Worm (Caenorhabditis elegans) whole organism, young adult: ENCODE measurements around the gene tlk-1.

Source experiments
- F39B2.1 ChIP-seq: fragments of 200-800 bp; sonication (Bioruptor generic); IDR thresholded peaks from 2 replicates; pipeline ENCODE4 v1.3.6; 2022; ENCODE audit warnings: missing genetic modification reagents, missing genetic modification characterization, missing compliant biosample characterization
- T26A5.8 ChIP-seq: sonication (generic microtip); optimal IDR thresholded peaks from 2 replicates; lab custom pipeline; 2016; ENCODE audit warnings: missing genetic modification characterization, missing compliant biosample characterization
- Y79H2A.3 ChIP-seq: fragments of 200-800 bp; sonication (Bioruptor generic); conservative IDR thresholded peaks from 2 replicates; pipeline ENCODE4 v1.3.6; 2022; ENCODE audit warnings: missing genetic modification reagents, missing genetic modification characterization, missing compliant biosample characterization
- Y95B8A.8 ChIP-seq: fragments of 200-800 bp; sonication (Bioruptor generic); IDR thresholded peaks from 2 replicates; pipeline ENCODE4 v1.3.6; 2022; ENCODE audit warnings: missing genetic modification reagents, missing genetic modification characterization, missing compliant biosample characterization
- aptf-3 ChIP-seq: fragments of 200-800 bp; sonication (Bioruptor generic); IDR thresholded peaks from 2 replicates; pipeline ENCODE4 v1.3.6; 2022; ENCODE audit warnings: missing genetic modification characterization, missing compliant biosample characterization
- atf-7 ChIP-seq: sonication (generic microtip); optimal IDR thresholded peaks from 2 replicates; lab custom pipeline; 2017; ENCODE audit warnings: mild to moderate bottlenecking, missing genetic modification characterization, missing compliant biosample characterization
- attf-3 ChIP-seq: fragments of 200-800 bp; sonication (Bioruptor generic); conservative IDR thresholded peaks from 2 replicates; pipeline ENCODE4 v1.3.6; 2022; ENCODE audit warnings: missing genetic modification reagents, missing genetic modification characterization, missing compliant biosample characterization
- cebp-2 ChIP-seq: fragments of 200-800 bp; sonication (Bioruptor generic); IDR thresholded peaks from 2 replicates; pipeline ENCODE4 v1.3.6; 2022; ENCODE audit warnings: missing genetic modification characterization, missing compliant biosample characterization
- ceh-27 ChIP-seq: fragments of 200-800 bp; sonication (Bioruptor generic); optimal IDR thresholded peaks from 2 replicates; lab custom pipeline; 2018; ENCODE audit warnings: mild to moderate bottlenecking, missing genetic modification characterization, moderate library complexity, missing compliant biosample characterization
- ceh-40 ChIP-seq: fragments of 200-800 bp; sonication (Bioruptor generic); IDR thresholded peaks from 2 replicates; pipeline ENCODE4 v1.3.6; 2022; ENCODE audit warnings: missing genetic modification characterization, missing compliant biosample characterization
- ceh-58 ChIP-seq: fragments of 200-800 bp; sonication (Bioruptor generic); IDR thresholded peaks from 2 replicates; pipeline ENCODE4 v1.3.6; 2022; ENCODE audit warnings: missing genetic modification characterization, missing compliant biosample characterization
- dpl-1 ChIP-seq: fragments of 150-350 bp; optimal IDR thresholded peaks from 2 replicates; lab custom pipeline; 2014; ENCODE audit warnings: missing biosample characterization, missing genetic modification reagents, missing genetic modification characterization
- efl-1 ChIP-seq: fragments of 150-350 bp; optimal IDR thresholded peaks from 2 replicates; lab custom pipeline; 2014; ENCODE audit warnings: missing biosample characterization, missing genetic modification reagents, missing genetic modification characterization
- ekl-4 ChIP-seq: fragments of 200-800 bp; sonication (Bioruptor generic); IDR thresholded peaks from 2 replicates; pipeline ENCODE4 v1.3.6; 2022; ENCODE audit warnings: missing genetic modification reagents, missing genetic modification characterization, missing compliant biosample characterization
- fkh-3 ChIP-seq: sonication (generic microtip); optimal IDR thresholded peaks from 2 replicates; lab custom pipeline; 2016; ENCODE audit warnings: mild to moderate bottlenecking, missing genetic modification characterization, missing compliant biosample characterization
- him-1 ChIP-seq: sonication (generic microtip); optimal IDR thresholded peaks from 2 replicates; lab custom pipeline; 2016; ENCODE audit warnings: missing genotype, missing genetic modification reagents, missing genetic modification characterization, missing compliant biosample characterization
- hrde-1 ChIP-seq: sonication (generic microtip); optimal IDR thresholded peaks from 2 replicates; lab custom pipeline; 2016; ENCODE audit warnings: missing genetic modification characterization, mild to moderate bottlenecking, missing compliant biosample characterization, moderate library complexity, missing genotype, missing genetic modification reagents, borderline replicate concordance
- lag-1 ChIP-seq: fragments of 200-800 bp; sonication (Bioruptor generic); IDR thresholded peaks from 2 replicates; pipeline ENCODE4 v1.3.6; 2022; ENCODE audit warnings: missing genetic modification reagents, missing genetic modification characterization, missing compliant biosample characterization
- lin-35 ChIP-seq, 3 experiments: fragments of 150-350 bp in 2 of 3; sonication (generic microtip) in 1 of 3; optimal IDR thresholded peaks; 2 replicates each; lab custom pipeline; 2014 to 2018; ENCODE audit warnings: missing biosample characterization in 3 of 3, missing genetic modification characterization in 3 of 3, missing genetic modification reagents in 3 of 3
- lin-40 ChIP-seq: sonication (generic microtip); optimal IDR thresholded peaks from 2 replicates; lab custom pipeline; 2016; ENCODE audit warnings: missing genetic modification characterization, mild to moderate bottlenecking, missing compliant biosample characterization, missing genotype, missing genetic modification reagents
- madf-6 ChIP-seq: fragments of 200-800 bp; sonication (Bioruptor generic); IDR thresholded peaks from 2 replicates; pipeline ENCODE4 v1.3.6; 2022; ENCODE audit warnings: missing genetic modification reagents, missing genetic modification characterization, missing compliant biosample characterization
- mcd-1 ChIP-seq: fragments of 200-800 bp; sonication (Bioruptor generic); IDR thresholded peaks from 2 replicates; pipeline ENCODE4 v1.3.6; 2022; ENCODE audit warnings: missing genetic modification reagents, missing genetic modification characterization, missing compliant biosample characterization
- mxl-1 ChIP-seq: sonication (generic microtip); optimal IDR thresholded peaks from 2 replicates; lab custom pipeline; 2016; ENCODE audit warnings: missing genetic modification characterization, missing compliant biosample characterization
- rec-8 ChIP-seq, 2 experiments: sonication (generic microtip); optimal IDR thresholded peaks; 2 replicates each; lab custom pipeline; 2016; ENCODE audit warnings: mild to moderate bottlenecking in 2 of 2, missing genetic modification characterization in 2 of 2, missing genetic modification reagents in 2 of 2, missing genotype in 2 of 2, missing biosample characterization in 1 of 2, missing compliant biosample characterization in 1 of 2, moderate library complexity in 1 of 2
- rpc-1 ChIP-seq, 2 experiments: fragments of 150-350 bp in 1 of 2; sonication (generic microtip) in 1 of 2; optimal IDR thresholded peaks; 2 replicates each; lab custom pipeline; 2014 to 2018; ENCODE audit warnings: missing biosample characterization in 1 of 2, missing genetic modification characterization in 1 of 2, missing genetic modification reagents in 1 of 2, missing genotype in 1 of 2
- tlf-1 ChIP-seq: fragments of 200-800 bp; sonication (Bioruptor generic); optimal IDR thresholded peaks from 2 replicates; lab custom pipeline; 2018; ENCODE audit warnings: mild to moderate bottlenecking, missing genetic modification characterization, missing compliant biosample characterization
- unc-62 ChIP-seq: fragments of 150-350 bp; optimal IDR thresholded peaks from 2 replicates; lab custom pipeline; 2014; ENCODE audit warnings: missing biosample characterization, missing genetic modification reagents, missing genetic modification characterization
- xnd-1 ChIP-seq: sonication (generic microtip); optimal IDR thresholded peaks from 2 replicates; lab custom pipeline; 2016; ENCODE audit warnings: missing genotype, missing genetic modification reagents, missing genetic modification characterization, missing compliant biosample characterization
- zfh-2 ChIP-seq: fragments of 200-800 bp; sonication (Bioruptor generic); conservative IDR thresholded peaks from 2 replicates; pipeline ENCODE4 v1.3.6; 2022; ENCODE audit warnings: missing genetic modification reagents, missing genetic modification characterization, missing compliant biosample characterization
- zim-3 ChIP-seq: sonication (generic microtip); optimal IDR thresholded peaks from 2 replicates; lab custom pipeline; 2017; ENCODE audit warnings: mild to moderate bottlenecking, missing genetic modification characterization, moderate library complexity, missing compliant biosample characterization
- ztf-3 ChIP-seq: fragments of 200-800 bp; sonication (Bioruptor generic); optimal IDR thresholded peaks from 2 replicates; lab custom pipeline; 2018; ENCODE audit warnings: mild to moderate bottlenecking, missing genetic modification characterization, missing compliant biosample characterization

Gene tlk-1

DNA sequence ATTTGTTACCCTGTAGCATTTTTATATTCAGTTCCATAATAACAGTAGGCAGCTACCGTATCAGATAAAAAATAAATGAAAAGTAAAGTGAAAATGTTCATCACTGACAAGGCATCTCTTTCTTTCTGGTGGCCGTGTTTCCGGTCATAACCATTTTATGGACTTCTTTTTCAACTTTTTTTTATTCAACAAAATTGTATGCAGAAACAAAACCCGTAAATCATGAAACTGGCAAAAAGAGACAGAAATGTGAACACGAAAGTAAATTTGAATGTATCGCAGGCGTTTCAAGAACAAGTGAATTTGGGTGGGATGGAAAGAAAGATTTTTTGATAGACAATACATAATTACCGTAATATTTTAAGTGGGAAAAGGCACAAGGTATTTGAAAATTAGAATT is 25.4 kb downstream of the tlk-1 start, which contains the start of gene clec-162:
Gene clec-162, minus strand, starts transcription at position 101 of the 400 bp plus-strand sequence.
- no peak for TF ChIP-seq lag-1 (GFP tag; lab: Robert Waterston, UW)
- TF ChIP-seq ekl-4 (GFP tag; lab: Robert Waterston, UW) = no peak

DNA sequence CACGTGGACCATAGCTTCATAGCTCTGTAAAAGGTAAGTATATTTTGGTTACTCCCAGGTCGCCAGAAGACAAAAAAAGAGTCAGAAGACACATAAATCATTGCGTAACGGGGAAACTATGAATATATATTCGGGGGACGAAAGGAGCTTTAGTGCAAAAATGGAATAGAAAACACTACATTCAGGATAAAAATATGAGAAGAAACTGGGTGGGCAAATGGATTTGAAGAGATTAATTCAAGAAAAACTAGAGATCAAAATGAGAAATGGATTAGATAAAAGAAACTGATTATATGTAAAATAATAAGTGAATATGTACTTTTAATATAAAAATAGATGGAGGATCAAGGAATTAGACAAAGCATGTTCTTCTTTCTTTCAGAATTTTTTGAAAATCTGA is 27.8 kb downstream of the tlk-1 start, which contains the start of gene C07A9.12:
Gene C07A9.12, minus strand, starts transcription at position 101 of the 400 bp plus-strand sequence.
- TF ChIP-seq hrde-1 (tag; lab: Kevin White, UChicago) (no peak), zim-3 (tag; lab: Kevin White, UChicago) (no peak), mcd-1 (GFP tag; lab: Robert Waterston, UW) (no peak), xnd-1 (tag; lab: Kevin White, UChicago) (no peak), rpc-1 (optimal IDR thresholded peaks at IDR 0.05; lab: Kevin White, UChicago) (no peak), rpc-1 (tag; optimal IDR thresholded peaks at IDR 0.05; lab: Kevin White, UChicago) (no peak), Y95B8A.8 (GFP tag; lab: Robert Waterston, UW) (no peak), attf-3 (no peak), dpl-1 (GFP tag; lab: Kevin White, UChicago) (no peak), cebp-2 (GFP tag; lab: Robert Waterston, UW) (no peak), zfh-2 (GFP tag; lab: Robert Waterston, UW) (no peak), lin-35 (GFP tag; optimal IDR thresholded peaks at IDR 0.05; lab: Kevin White, UChicago) (no peak), rec-8 (tag; optimal IDR thresholded peaks at IDR 0.05; lab: Kevin White, UChicago) (no peak), lin-40 (tag; lab: Kevin White, UChicago) (no peak), ztf-3 (GFP tag; lab: Kevin White, UChicago) (no peak), ceh-40 (GFP tag; lab: Robert Waterston, UW) (no peak), ekl-4 (GFP tag; lab: Robert Waterston, UW) (no peak), unc-62 (GFP tag; lab: Kevin White, UChicago) (no peak), atf-7 (tag; lab: Kevin White, UChicago) (no peak), madf-6 (no peak), Y79H2A.3 (GFP tag; lab: Robert Waterston, UW) (no peak)

DNA sequence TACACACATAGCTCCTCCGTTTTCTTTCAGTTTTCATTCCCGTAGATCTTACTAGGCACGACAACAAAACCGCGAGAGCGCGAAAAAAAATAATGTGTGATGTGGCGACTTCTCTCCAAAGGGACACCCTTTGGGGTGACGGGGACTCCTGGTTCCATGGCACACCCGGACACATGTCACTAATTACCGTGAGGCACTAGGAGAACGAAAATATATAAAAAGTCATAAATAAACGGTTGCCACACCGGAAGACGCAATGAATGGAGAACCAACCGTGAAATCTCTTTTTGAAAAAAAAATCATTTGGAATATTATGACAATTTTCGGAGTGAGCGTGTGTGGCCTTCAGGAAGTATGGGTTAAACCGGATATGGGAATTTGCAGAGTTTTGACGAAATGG is 30.7 kb downstream of the tlk-1 start:
- TF ChIP-seq lin-35 (GFP tag; optimal IDR thresholded peaks at IDR 0.05; lab: Kevin White, UChicago) (no peak), ekl-4 (GFP tag; lab: Robert Waterston, UW) (no peak), ceh-27 (GFP tag; lab: Kevin White, UChicago) (no peak), aptf-3 (GFP tag; lab: Robert Waterston, UW) (no peak), xnd-1 (tag; lab: Kevin White, UChicago) (no peak)

DNA sequence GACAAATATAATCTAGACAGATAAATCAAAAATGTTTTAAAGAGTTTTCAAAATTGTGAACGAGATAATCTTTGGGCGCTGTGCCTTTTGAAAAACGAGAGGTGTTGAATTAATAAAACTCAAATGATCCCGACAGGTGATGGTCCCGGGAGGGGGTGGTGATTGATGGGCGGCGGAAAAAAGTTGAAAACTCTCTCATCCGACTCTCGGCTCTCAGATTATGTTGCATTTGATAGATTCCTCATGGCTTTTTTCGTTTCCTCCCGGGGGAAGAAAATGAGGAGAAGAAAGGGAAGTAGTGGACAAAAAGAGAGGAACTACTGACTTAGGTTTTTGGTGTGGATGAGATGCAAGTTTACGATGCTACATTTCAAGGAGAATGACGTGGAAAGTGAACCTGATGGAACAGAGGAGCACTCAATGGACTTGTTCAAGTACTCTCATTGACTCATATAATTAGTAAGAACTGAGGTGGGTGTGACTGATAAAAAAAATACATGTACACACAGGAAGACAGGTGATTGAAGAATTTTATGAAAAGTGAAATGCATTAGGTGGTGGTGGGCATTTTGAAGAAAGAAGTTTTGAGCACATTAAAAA is 31.7 kb downstream of the tlk-1 start:
- TF ChIP-seq ceh-40 (GFP tag; lab: Robert Waterston, UW) (no peak), him-1 (tag; lab: Kevin White, UChicago) (no peak), tlf-1 (GFP tag; lab: Kevin White, UChicago) (no peak), T26A5.8 (tag; lab: Kevin White, UChicago) (no peak), mxl-1 (tag; lab: Kevin White, UChicago) (no peak), efl-1 (GFP tag; lab: Kevin White, UChicago) (no peak), fkh-3 (tag; lab: Kevin White, UChicago) (no peak), F39B2.1 (GFP tag; lab: Robert Waterston, UW) (no peak), ceh-58 (GFP tag; lab: Robert Waterston, UW) (no peak)
